Fruit fly (Drosophila melanogaster): ENCODE data around the gene CG14439.

DNA sequence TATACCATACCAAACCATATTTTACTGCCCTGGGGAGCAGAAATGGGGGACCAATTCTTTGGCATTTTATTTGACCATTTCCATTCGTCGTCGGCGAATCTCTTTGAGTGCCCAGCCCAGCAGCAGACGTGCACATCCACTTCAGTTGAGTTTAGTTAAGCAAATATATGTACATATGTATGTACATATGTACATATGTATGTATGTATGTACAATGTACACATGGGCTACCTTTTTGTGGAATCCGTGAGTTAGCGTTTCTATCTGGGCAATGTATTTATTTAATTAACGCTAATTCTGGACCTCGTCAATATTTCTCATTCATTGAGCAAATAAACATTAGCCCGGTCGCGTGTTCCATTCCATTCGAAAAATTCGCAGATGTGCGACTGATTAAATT lies 27.4 kb upstream of the CG14439 start:
- TF ChIP-seq h (optimal IDR thresholded peaks at IDR 0.05) (no peak), Sin3A (optimal IDR thresholded peaks at IDR 0.05) (no peak)

Data from Kc167 (cell line).